Fruit fly (Drosophila melanogaster) whole organism, wandering third instar larva: ENCODE data around the gene CG12672.

Source experiments
- CrebA ChIP-seq: fragments of 200-800 bp; sonication (Bioruptor generic); optimal IDR thresholded peaks from 2 replicates; lab custom pipeline; 2016; ENCODE audit warnings: missing biosample characterization, mild to moderate bottlenecking, missing genetic modification characterization, borderline replicate concordance
- Dfd ChIP-seq: fragments of >200 bp; optimal IDR thresholded peaks from 2 replicates; lab custom pipeline; 2017; ENCODE audit warnings: missing biosample characterization, missing genetic modification characterization
- GATAd ChIP-seq: sonication (Bioruptor generic); optimal IDR thresholded peaks from 2 replicates; lab custom pipeline; 2016; ENCODE audit warnings: missing biosample characterization, missing genetic modification characterization
- Hnf4 ChIP-seq: fragments of 200-800 bp; sonication (Bioruptor generic); optimal IDR thresholded peaks from 2 replicates; lab custom pipeline; 2016; ENCODE audit warnings: missing biosample characterization, mild to moderate bottlenecking, missing genetic modification characterization
- Jra ChIP-seq: sonication (Bioruptor generic); optimal IDR thresholded peaks from 2 replicates; lab custom pipeline; 2016; ENCODE audit warnings: missing biosample characterization, missing genetic modification characterization
- OdsH ChIP-seq: fragments of 200-800 bp; sonication (Bioruptor generic); optimal IDR thresholded peaks from 2 replicates; lab custom pipeline; 2016; ENCODE audit warnings: missing biosample characterization, mild to moderate bottlenecking, missing genetic modification characterization
- dsf ChIP-seq: sonication (Bioruptor generic); optimal IDR thresholded peaks from 2 replicates; lab custom pipeline; 2016; ENCODE audit warnings: missing biosample characterization, missing genetic modification characterization, borderline replicate concordance
- ey ChIP-seq: fragments of 200-800 bp; sonication (Bioruptor generic); optimal IDR thresholded peaks from 2 replicates; lab custom pipeline; 2016; ENCODE audit warnings: missing biosample characterization, missing genetic modification characterization
- pan ChIP-seq: fragments of >200 bp; optimal IDR thresholded peaks from 2 replicates; lab custom pipeline; 2017
- psq ChIP-seq: fragments of 200-800 bp; sonication (Bioruptor generic); optimal IDR thresholded peaks from 3 replicates; lab custom pipeline; 2017; ENCODE audit warnings: missing biosample characterization, mild to moderate bottlenecking, missing genetic modification characterization, moderate library complexity
- rgr ChIP-seq: fragments of 200-800 bp; sonication (Bioruptor generic); optimal IDR thresholded peaks from 3 replicates; lab custom pipeline; 2016; ENCODE audit warnings: missing biosample characterization, mild to moderate bottlenecking, missing genetic modification characterization
- usp ChIP-seq: fragments of >200 bp; optimal IDR thresholded peaks from 2 replicates; lab custom pipeline; 2017; ENCODE audit warnings: missing biosample characterization, missing genetic modification characterization

DNA sequence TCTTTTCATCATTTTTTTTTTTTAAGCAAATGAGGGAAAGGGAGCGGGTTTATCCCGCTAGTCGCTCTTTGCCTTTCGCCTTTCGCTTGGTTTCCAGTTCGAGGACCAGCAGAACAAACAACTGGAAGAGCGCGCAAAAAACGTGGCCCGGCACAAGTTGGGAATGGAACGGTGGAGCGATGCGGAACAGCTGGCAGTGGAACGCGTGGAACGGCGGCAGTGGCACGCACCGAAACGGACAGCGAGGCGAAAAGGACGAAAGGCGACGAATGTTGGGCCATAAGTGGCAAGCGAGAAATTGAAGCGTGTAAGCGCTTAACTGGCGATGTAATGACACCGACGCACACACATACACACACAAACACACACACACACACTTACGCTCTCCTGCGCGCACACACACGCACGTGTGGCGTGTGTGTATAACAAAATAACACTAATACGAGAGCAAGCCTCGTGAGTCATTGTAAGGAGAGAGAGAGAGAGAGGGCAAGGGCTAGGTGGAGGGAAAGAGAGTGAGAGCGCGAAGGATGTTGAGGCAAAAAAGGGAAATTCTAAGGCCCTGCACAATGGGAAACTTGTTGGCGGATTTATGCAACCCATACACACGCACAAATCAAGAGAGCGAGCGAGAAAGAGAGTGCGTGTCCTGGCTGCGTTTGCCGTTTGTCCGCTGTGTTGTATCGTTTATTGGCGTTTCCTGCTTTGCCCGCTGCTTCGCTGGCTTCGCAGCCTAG lies 44.2 kb downstream of the CG12672 start:
- no peak for TF ChIP-seq GATAd (GFP tag; lab: Kevin White, UChicago)
- no peak for TF ChIP-seq psq (GFP tag; lab: Kevin White, UChicago)
- TF ChIP-seq pan (lab: Kevin White, UChicago) = no peak
- TF ChIP-seq CrebA (GFP tag; lab: Kevin White, UChicago) = no peak
- no peak for TF ChIP-seq Hnf4
- no peak for TF ChIP-seq Dfd
- no peak for TF ChIP-seq Jra (GFP tag; lab: Kevin White, UChicago)
- TF ChIP-seq rgr (GFP tag; lab: Kevin White, UChicago) = no peak
- no peak for TF ChIP-seq ey (GFP tag; lab: Kevin White, UChicago)
- TF ChIP-seq OdsH (GFP tag; lab: Kevin White, UChicago) = no peak
- no peak for TF ChIP-seq dsf (GFP tag; lab: Kevin White, UChicago)
- no peak for TF ChIP-seq usp
